Worm (Caenorhabditis elegans): Measurements from ENCODE around the gene E04F6.15.
A peak's percentile ranks its signal among the peaks of the same experiment; 100 is the strongest.

Gene E04F6.15

ce11 chrII:7183493-7184272 is 26.4 kb downstream of the E04F6.15 start, which contains the start of gene pdl-1:
Gene pdl-1 (plus strand): TSS chrII:7183801.
- TF ChIP-seq elt-3 (tag; optimal IDR thresholded peaks at IDR 0.05) = no peak
- peak; percentile 73 for TF ChIP-seq lin-13 (GFP tag; optimal IDR thresholded peaks at IDR 0.05)
- TF ChIP-seq elt-1 (tag; optimal IDR thresholded peaks at IDR 0.05) = no peak
- TF ChIP-seq C34F6.9 (tag; optimal IDR thresholded peaks at IDR 0.05) = peak; percentile 67
- no peak for TF ChIP-seq aly-2 (tag; optimal IDR thresholded peaks at IDR 0.05)
- TF ChIP-seq nhr-129 (tag; optimal IDR thresholded peaks at IDR 0.05) = peak; percentile 76
- TF ChIP-seq blmp-1 (tag; optimal IDR thresholded peaks at IDR 0.05; ENCODE audit: insufficient read depth) = peak; percentile 25
- TF ChIP-seq Y55F3AM.14 (GFP tag; optimal IDR thresholded peaks at IDR 0.05) = peak; percentile 63
- peak; percentile 7 to 61 for TF ChIP-seq lsy-2 (tag; optimal IDR thresholded peaks at IDR 0.05)
- TF ChIP-seq unc-55 (GFP tag; optimal IDR thresholded peaks at IDR 0.05) = peak; percentile 74
- peak; percentile 81 for TF ChIP-seq lin-11 (tag; optimal IDR thresholded peaks at IDR 0.05)
- no peak for TF ChIP-seq mbf-1 (tag; optimal IDR thresholded peaks at IDR 0.05)
- peak; percentile 65 for TF ChIP-seq F13H6.1 (tag; optimal IDR thresholded peaks at IDR 0.05)
- TF ChIP-seq ceh-16 (tag; optimal IDR thresholded peaks at IDR 0.05) = peak; percentile 41
- TF ChIP-seq fos-1 (tag; optimal IDR thresholded peaks at IDR 0.05) = peak; percentile 54
- peak; percentile 84 for TF ChIP-seq sma-9 (GFP tag; optimal IDR thresholded peaks at IDR 0.05)
- no peak for TF ChIP-seq sma-9 (tag; optimal IDR thresholded peaks at IDR 0.05)
- peak; percentile 35 for TF ChIP-seq crh-2 (tag; optimal IDR thresholded peaks at IDR 0.05)
- TF ChIP-seq nhr-21 (tag; optimal IDR thresholded peaks at IDR 0.05) = peak; percentile 74
- peak; percentile 22 for TF ChIP-seq snpc-4 (tag; optimal IDR thresholded peaks at IDR 0.05)
- peak; percentile 55 for TF ChIP-seq sma-3 (GFP tag; optimal IDR thresholded peaks at IDR 0.05)
- TF ChIP-seq zag-1 (tag; optimal IDR thresholded peaks at IDR 0.05) = peak; percentile 15
- TF ChIP-seq nhr-25 (tag; optimal IDR thresholded peaks at IDR 0.05) = no peak
- no peak for TF ChIP-seq lin-39 (tag; optimal IDR thresholded peaks at IDR 0.05)
- TF ChIP-seq sem-4 (tag; optimal IDR thresholded peaks at IDR 0.05) = peak; percentile 56
- peak; percentile 68 for TF ChIP-seq gmeb-1 (tag; optimal IDR thresholded peaks at IDR 0.05)
- TF ChIP-seq mdl-1 (tag; optimal IDR thresholded peaks at IDR 0.05) = peak in 1 of 2 experiments; percentile 30
- TF ChIP-seq egl-27 (tag; optimal IDR thresholded peaks at IDR 0.05) = peak; percentile 31
- no peak for TF ChIP-seq ztf-11 (tag; optimal IDR thresholded peaks at IDR 0.05)
- peak; percentile 60 for TF ChIP-seq ztf-4 (tag; optimal IDR thresholded peaks at IDR 0.05)
- peak; percentile 56 for TF ChIP-seq mab-5 (tag; optimal IDR thresholded peaks at IDR 0.05)
- no peak for TF ChIP-seq nhr-12 (tag; optimal IDR thresholded peaks at IDR 0.05)

ce11 chrII:7182630-7183029 is 27.5 kb downstream of the E04F6.15 start:
- TF ChIP-seq unc-55 (GFP tag; optimal IDR thresholded peaks at IDR 0.05) (peak; percentile 50), nhr-25 (tag; optimal IDR thresholded peaks at IDR 0.05) (no peak), skn-1 (tag; optimal IDR thresholded peaks at IDR 0.05) (no peak), F13H6.1 (tag; optimal IDR thresholded peaks at IDR 0.05) (peak; percentile 18), ztf-4 (tag; optimal IDR thresholded peaks at IDR 0.05) (no peak), egl-27 (tag; optimal IDR thresholded peaks at IDR 0.05) (no peak), crh-2 (tag; optimal IDR thresholded peaks at IDR 0.05) (peak; percentile 31), nhr-129 (tag; optimal IDR thresholded peaks at IDR 0.05) (peak; percentile 12), lsy-2 (tag; optimal IDR thresholded peaks at IDR 0.05) (peak in 1 of 2 experiments; percentile 40), ztf-11 (tag; optimal IDR thresholded peaks at IDR 0.05) (no peak), lin-11 (tag; optimal IDR thresholded peaks at IDR 0.05) (peak; percentile 31), C34F6.9 (tag; optimal IDR thresholded peaks at IDR 0.05) (peak; percentile 64)

DNA sequence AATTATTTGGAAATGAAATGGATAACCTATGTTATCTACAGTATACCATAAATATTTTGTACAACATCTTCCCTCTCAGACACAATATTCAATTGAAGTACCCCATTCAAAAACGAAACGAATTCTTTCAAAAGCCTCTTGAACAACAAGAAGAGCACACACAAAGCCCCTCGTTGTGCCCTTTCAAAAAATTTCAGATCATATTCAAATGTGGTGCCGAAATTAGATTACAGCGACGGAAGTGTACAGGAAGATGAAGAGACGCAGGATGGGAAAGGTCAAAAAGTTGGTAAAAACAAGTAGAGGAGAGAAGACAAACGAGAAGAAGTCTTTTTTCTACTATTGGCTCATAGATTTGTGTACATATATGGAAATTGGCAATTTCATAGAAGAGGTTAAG is 34.0 kb downstream of the E04F6.15 start:
- TF ChIP-seq C34F6.9 (tag; optimal IDR thresholded peaks at IDR 0.05) (peak; percentile 0), ama-1 (optimal IDR thresholded peaks at IDR 0.05) (no peak), unc-39 (tag; optimal IDR thresholded peaks at IDR 0.05) (no peak), blmp-1 (tag; optimal IDR thresholded peaks at IDR 0.05; ENCODE audit: insufficient read depth) (no peak)

- TF ChIP-seq blmp-1 (tag; optimal IDR thresholded peaks at IDR 0.05; ENCODE audit: insufficient read depth) (no peak), mab-5 (tag; optimal IDR thresholded peaks at IDR 0.05) (no peak), skn-1 (tag; optimal IDR thresholded peaks at IDR 0.05) (no peak)
Observed at ce11 chrII:7174843-7175242, 35.2 kb downstream of the E04F6.15 start, which contains the start of gene glc-4. Gene glc-4 (minus strand): TSS chrII:7174943.

Measured in whole organism, L2 larva.